Fruit fly (Drosophila melanogaster): ENCODE results near the gene CG10098.

CG10098 gene

dm6 chr3R:7081972-7082371 lies 42.4 kb upstream of the CG10098 start, which contains the start of gene Dpck (continued):
- TF ChIP-seq Fer1 (GFP tag; optimal IDR thresholded peaks at IDR 0.05) (peak; percentile 36), ro (GFP tag; IDR thresholded peaks at IDR 0.05) (no peak), B-H2 (GFP tag; optimal IDR thresholded peaks at IDR 0.05) (peak; percentile 22), NFAT (GFP tag; IDR thresholded peaks at IDR 0.05) (no peak), CoRest (tag; optimal IDR thresholded peaks at IDR 0.05) (peak; percentile 42), HLH3B (GFP tag; IDR thresholded peaks at IDR 0.05) (no peak), CG31224 (GFP tag; IDR thresholded peaks at IDR 0.05) (no peak), Awh (GFP tag; IDR thresholded peaks at IDR 0.05) (no peak), odd (GFP tag; optimal IDR thresholded peaks at IDR 0.05) (no peak), usp (GFP tag; optimal IDR thresholded peaks at IDR 0.05) (no peak), CG8290 (GFP tag; optimal IDR thresholded peaks at IDR 0.05) (peak; percentile 22), CG8290 (tag; optimal IDR thresholded peaks at IDR 0.05) (peak; percentile 23 to 54), YL-1 (GFP tag; optimal IDR thresholded peaks at IDR 0.05) (peak; percentile 49), p53 (GFP tag; optimal IDR thresholded peaks at IDR 0.05) (no peak), Myb (GFP tag; optimal IDR thresholded peaks at IDR 0.05) (peak; percentile 63), Rx (GFP tag; IDR thresholded peaks at IDR 0.05) (no peak), trh (GFP tag; optimal IDR thresholded peaks at IDR 0.05) (no peak), crol (GFP tag; IDR thresholded peaks at IDR 0.05) (no peak), CG13296 (GFP tag; optimal IDR thresholded peaks at IDR 0.05) (peak; percentile 16), gsb-n (tag; optimal IDR thresholded peaks at IDR 0.05) (no peak), CG9797 (GFP tag; optimal IDR thresholded peaks at IDR 0.05) (peak; percentile 76), CG18011 (GFP tag; optimal IDR thresholded peaks at IDR 0.05) (peak; percentile 7), CG1233 (GFP tag; optimal IDR thresholded peaks at IDR 0.05) (peak; percentile 16), Hr3 (GFP tag; optimal IDR thresholded peaks at IDR 0.05) (peak; percentile 1), CG30403 (GFP tag; optimal IDR thresholded peaks at IDR 0.05) (peak; percentile 39), NfI (GFP tag; optimal IDR thresholded peaks at IDR 0.05) (peak; percentile 5), CG10431 (GFP tag; optimal IDR thresholded peaks at IDR 0.05) (peak; percentile 16), CG13287 (GFP tag; IDR thresholded peaks at IDR 0.05; ENCODE audit: partially characterized antibody) (peak; percentile 10; the same call in 1 of the 2 replicates), CG1529 (GFP tag; optimal IDR thresholded peaks at IDR 0.05) (no peak), CG15269 (tag; optimal IDR thresholded peaks at IDR 0.05) (peak; percentile 36), insv (GFP tag; optimal IDR thresholded peaks at IDR 0.05) (peak in 1 of 2 experiments; percentile 16)

- no peak for TF ChIP-seq cad (GFP tag; optimal IDR thresholded peaks at IDR 0.05)
- TF ChIP-seq Sry-β (GFP tag; optimal IDR thresholded peaks at IDR 0.05) = no peak
- no peak for TF ChIP-seq gsb (GFP tag; IDR thresholded peaks at IDR 0.05)
- TF ChIP-seq nom (GFP tag; optimal IDR thresholded peaks at IDR 0.05) = peak; percentile 29
- no peak for TF ChIP-seq TFAM (GFP tag; optimal IDR thresholded peaks at IDR 0.05)
- TF ChIP-seq Nf-YB (GFP tag; optimal IDR thresholded peaks at IDR 0.05) = no peak
Observed at dm6 chr3R:7083750-7084149, 40.6 kb upstream of the CG10098 start.

dm6 chr3R:7085455-7085854 lies 38.9 kb upstream of the CG10098 start:
- TF ChIP-seq Meics (GFP tag; optimal IDR thresholded peaks at IDR 0.05) = no peak
- TF ChIP-seq CG17829 (tag; optimal IDR thresholded peaks at IDR 0.05) = no peak
- TF ChIP-seq ara (GFP tag; IDR thresholded peaks at IDR 0.05) = 0 out of 2 replicates have a peak, but pooled peaks have one; percentile 14
- no peak; the same call in 1 of the 2 replicates for TF ChIP-seq CG9932 (GFP tag; IDR thresholded peaks at IDR 0.05)
- TF ChIP-seq pnt (GFP tag; optimal IDR thresholded peaks at IDR 0.05) = no peak
- no peak for TF ChIP-seq Taf1 (GFP tag; IDR thresholded peaks at IDR 0.05)
- TF ChIP-seq CG10366 (GFP tag; IDR thresholded peaks at IDR 0.05) = no peak
- TF ChIP-seq Dp (GFP tag; optimal IDR thresholded peaks at IDR 0.05) = peak; percentile 78
- TF ChIP-seq CG3847 (GFP tag; IDR thresholded peaks at IDR 0.05) = 0 out of 2 replicates have a peak, but pooled peaks have one; percentile 35
- TF ChIP-seq CrebB (tag; optimal IDR thresholded peaks at IDR 0.05) = peak; percentile 0
- TF ChIP-seq mld (GFP tag; IDR thresholded peaks at IDR 0.05; ENCODE audit: partially characterized antibody) = no peak
- TF ChIP-seq crc (GFP tag; optimal IDR thresholded peaks at IDR 0.05) = no peak
- no peak for TF ChIP-seq CG8359 (GFP tag; optimal IDR thresholded peaks at IDR 0.05; ENCODE audit: borderline replicate concordance)
- peak; percentile 34 for TF ChIP-seq nom (GFP tag; optimal IDR thresholded peaks at IDR 0.05)
- TF ChIP-seq Ets97D (GFP tag; optimal IDR thresholded peaks at IDR 0.05) = no peak
- TF ChIP-seq HmgZ (tag; optimal IDR thresholded peaks at IDR 0.05) = peak; percentile 1
